Worm (Caenorhabditis elegans) whole organism, midembryonic: ENCODE data around the gene mks-2.
A peak's percentile ranks its signal among the peaks of the same experiment; 100 is the strongest.

Experiments used
- T22C8.4 ChIP-seq: fragments of 200-800 bp; sonication (Bioruptor generic); IDR thresholded peaks from 2 replicates; pipeline ENCODE4 v1.3.6; 2022; ENCODE audit warnings: missing genetic modification characterization, missing compliant biosample characterization
- cog-1 ChIP-seq: sonication (generic microtip); optimal IDR thresholded peaks from 2 replicates; lab custom pipeline; 2016; ENCODE audit warnings: missing genetic modification characterization, missing compliant biosample characterization
- flt-1 ChIP-seq: fragments of 200-800 bp; sonication (Bioruptor generic); IDR thresholded peaks from 2 replicates; pipeline ENCODE4 v1.3.6; 2022; ENCODE audit warnings: missing genetic modification characterization, missing compliant biosample characterization
- klf-2 ChIP-seq: fragments of 200-800 bp; sonication (Bioruptor generic); conservative IDR thresholded peaks from 2 replicates; pipeline ENCODE4 v1.3.6; 2022; ENCODE audit warnings: missing genetic modification reagents, missing genetic modification characterization, missing compliant biosample characterization
- med-1 ChIP-seq: sonication (generic microtip); optimal IDR thresholded peaks from 2 replicates; lab custom pipeline; 2017; ENCODE audit warnings: missing genetic modification characterization, mild to moderate bottlenecking, missing compliant biosample characterization, antibody characterized with exemption, missing genetic modification reagents; ENCODE audit not compliant: insufficient read depth
- ref-1 ChIP-seq: fragments of 200-800 bp; sonication (Bioruptor generic); conservative IDR thresholded peaks from 2 replicates; pipeline ENCODE4 v1.3.6; 2022; ENCODE audit warnings: missing genetic modification reagents, missing genetic modification characterization, missing compliant biosample characterization
- tab-1 ChIP-seq: fragments of 200-800 bp; sonication (Bioruptor generic); IDR thresholded peaks from 2 replicates; pipeline ENCODE4 v1.3.6; 2022; ENCODE audit warnings: missing genetic modification characterization, missing compliant biosample characterization
- ztf-23 ChIP-seq: fragments of 200-800 bp; sonication (Bioruptor generic); IDR thresholded peaks from 2 replicates; pipeline ENCODE4 v1.3.6; 2022; ENCODE audit warnings: missing genetic modification reagents, missing genetic modification characterization, missing compliant biosample characterization
- ztf-29 ChIP-seq: fragments of 200-800 bp; sonication (Bioruptor generic); IDR thresholded peaks from 2 replicates; pipeline ENCODE4 v1.3.6; 2022; ENCODE audit warnings: missing genetic modification reagents, missing genetic modification characterization, missing compliant biosample characterization

Gene mks-2

DNA sequence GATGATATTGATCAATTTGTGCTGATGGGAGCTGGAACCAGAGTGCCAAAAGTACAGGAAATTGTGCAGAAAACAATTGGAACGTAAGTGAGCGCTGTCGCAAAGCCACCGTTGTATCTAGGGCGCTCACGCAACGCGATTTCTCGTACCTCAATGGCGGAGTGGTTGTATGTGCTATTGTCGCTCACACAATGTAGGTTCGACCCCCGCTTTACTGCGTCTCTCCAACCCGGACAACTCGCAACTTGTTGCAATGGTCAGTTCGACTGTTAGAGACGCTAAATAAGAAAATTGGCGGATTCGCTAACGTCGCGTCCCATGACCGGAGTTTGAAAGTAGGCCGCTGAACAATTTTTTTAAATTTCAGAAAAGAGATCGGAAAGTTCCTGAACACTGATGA, 29.3 kb upstream of the mks-2 start:
- TF ChIP-seq ztf-29 (GFP tag; lab: Robert Waterston, UW) (peak; percentile 66), flt-1 (GFP tag; lab: Robert Waterston, UW) (peak; percentile 92), cog-1 (peak; percentile 43), med-1 (GFP tag; lab: Kevin White, UChicago) (peak; percentile 20), T22C8.4 (GFP tag; lab: Robert Waterston, UW) (no peak; the same call in 1 of the 2 replicates), ztf-23 (GFP tag; lab: Robert Waterston, UW) (peak; percentile 90), klf-2 (GFP tag; lab: Robert Waterston, UW) (peak; percentile 71), tab-1 (GFP tag; lab: Robert Waterston, UW) (peak; percentile 91), ref-1 (GFP tag; lab: Robert Waterston, UW) (peak; percentile 83)

DNA sequence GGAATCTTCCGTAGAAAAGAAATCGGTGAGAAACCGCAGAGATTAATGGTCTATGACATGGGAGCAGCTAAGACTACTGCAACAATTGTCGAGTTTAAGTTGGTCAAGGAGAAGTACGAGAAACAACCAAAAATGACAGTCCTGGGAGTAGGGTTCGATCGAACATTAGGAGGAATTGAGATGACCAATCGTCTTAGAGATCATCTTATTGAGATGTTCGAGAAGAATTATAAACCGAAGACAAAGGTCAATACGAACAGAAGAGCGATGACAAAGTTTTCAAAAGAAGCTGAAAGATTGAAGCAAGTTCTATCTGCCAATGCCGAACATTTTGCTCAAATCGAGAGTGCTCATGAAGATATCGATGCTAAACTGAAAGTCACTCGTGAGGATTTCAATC, 28.8 kb upstream of the mks-2 start:
- TF ChIP-seq med-1 (GFP tag; lab: Kevin White, UChicago), result no peak
- no peak for TF ChIP-seq ztf-29 (GFP tag; lab: Robert Waterston, UW)
- no peak for TF ChIP-seq klf-2 (GFP tag; lab: Robert Waterston, UW)
- TF ChIP-seq tab-1 (GFP tag; lab: Robert Waterston, UW), result no peak
- TF ChIP-seq cog-1, result no peak
- no peak for TF ChIP-seq ztf-23 (GFP tag; lab: Robert Waterston, UW)
- TF ChIP-seq flt-1 (GFP tag; lab: Robert Waterston, UW), result no peak
- TF ChIP-seq T22C8.4 (GFP tag; lab: Robert Waterston, UW), result no peak
- no peak for TF ChIP-seq ref-1 (GFP tag; lab: Robert Waterston, UW)

DNA sequence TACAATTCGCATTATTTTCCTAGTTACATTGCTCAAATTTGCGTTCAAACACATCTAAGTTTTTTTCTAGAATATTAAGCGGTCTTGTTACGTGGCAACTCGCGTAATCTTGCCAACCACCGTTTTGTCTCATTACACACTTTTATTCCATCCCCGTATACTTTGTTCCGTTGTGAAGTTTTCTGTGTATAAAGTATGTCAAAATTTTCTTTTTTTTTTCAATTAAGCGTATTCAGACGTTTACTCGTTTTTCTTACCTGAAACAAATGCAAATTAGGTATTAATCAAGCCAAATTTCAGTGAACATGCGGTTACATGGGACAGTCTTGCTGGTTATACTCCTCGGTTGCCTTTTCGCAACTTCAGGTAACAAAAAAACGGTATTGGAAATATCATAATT, 27.8 kb upstream of the mks-2 start, which contains the start of gene T24H7.2:
Gene T24H7.2, plus strand, starts transcription at position 301 of the 400 bp plus-strand sequence.
- TF ChIP-seq ztf-23 (GFP tag; lab: Robert Waterston, UW) (no peak), ref-1 (GFP tag; lab: Robert Waterston, UW) (no peak), klf-2 (GFP tag; lab: Robert Waterston, UW) (no peak), flt-1 (GFP tag; lab: Robert Waterston, UW) (no peak), med-1 (GFP tag; lab: Kevin White, UChicago) (no peak), tab-1 (GFP tag; lab: Robert Waterston, UW) (no peak), T22C8.4 (GFP tag; lab: Robert Waterston, UW) (no peak), cog-1 (no peak), ztf-29 (GFP tag; lab: Robert Waterston, UW) (no peak)

DNA sequence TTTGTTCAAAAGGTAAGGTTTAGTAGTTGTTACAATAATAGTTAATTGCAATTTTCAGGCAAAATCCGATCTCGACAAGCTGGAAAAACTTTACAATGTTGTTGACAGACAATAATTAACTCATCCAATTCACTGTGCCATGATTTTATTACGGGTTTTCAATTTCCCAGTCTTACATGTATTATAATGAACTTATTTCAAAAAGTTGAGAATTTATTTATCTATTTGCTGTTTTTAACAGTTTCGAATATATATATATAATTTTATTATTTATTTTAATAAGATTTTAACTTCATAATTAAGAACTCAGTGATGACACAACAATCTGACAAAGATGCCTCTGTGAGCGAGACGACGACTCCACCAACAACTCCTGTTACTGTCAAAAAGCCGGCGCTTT, 26.8 kb upstream of the mks-2 start, which contains the start of gene lelo-1:
Gene lelo-1, plus strand, starts transcription at position 301 of the 400 bp plus-strand sequence.
- TF ChIP-seq tab-1 (GFP tag; lab: Robert Waterston, UW) (no peak), flt-1 (GFP tag; lab: Robert Waterston, UW) (no peak), med-1 (GFP tag; lab: Kevin White, UChicago) (no peak), ztf-29 (GFP tag; lab: Robert Waterston, UW) (no peak), T22C8.4 (GFP tag; lab: Robert Waterston, UW) (no peak), cog-1 (no peak), ztf-23 (GFP tag; lab: Robert Waterston, UW) (no peak), ref-1 (GFP tag; lab: Robert Waterston, UW) (no peak), klf-2 (GFP tag; lab: Robert Waterston, UW) (no peak)

DNA sequence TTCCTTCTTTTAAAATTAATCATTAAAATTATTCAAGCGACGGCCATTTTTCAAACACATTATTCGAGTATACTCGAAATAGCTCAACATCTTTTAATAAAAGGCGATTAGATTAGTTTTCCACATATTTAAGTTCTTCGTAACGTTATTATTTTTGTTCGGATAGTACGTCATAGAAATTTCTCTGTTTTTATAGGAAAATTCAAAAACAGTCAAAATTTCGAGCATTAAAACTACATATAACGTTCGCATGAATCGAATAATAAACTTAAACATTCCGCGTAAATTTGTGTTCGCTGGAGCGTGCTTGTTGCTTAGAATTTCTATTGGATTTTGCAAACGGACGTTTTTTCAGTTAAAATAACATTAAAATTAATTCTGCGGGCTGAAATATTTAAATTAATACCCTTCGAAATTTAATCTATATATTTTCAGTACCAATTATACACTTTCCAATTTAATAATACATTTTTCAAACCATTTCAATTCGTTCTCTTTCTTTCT, 26.0 kb upstream of the mks-2 start, which contains the start of gene blos-4:
Gene blos-4, plus strand, starts transcription at position 51 of the 504 bp plus-strand sequence.
- TF ChIP-seq T22C8.4 (GFP tag; lab: Robert Waterston, UW), result no peak

DNA sequence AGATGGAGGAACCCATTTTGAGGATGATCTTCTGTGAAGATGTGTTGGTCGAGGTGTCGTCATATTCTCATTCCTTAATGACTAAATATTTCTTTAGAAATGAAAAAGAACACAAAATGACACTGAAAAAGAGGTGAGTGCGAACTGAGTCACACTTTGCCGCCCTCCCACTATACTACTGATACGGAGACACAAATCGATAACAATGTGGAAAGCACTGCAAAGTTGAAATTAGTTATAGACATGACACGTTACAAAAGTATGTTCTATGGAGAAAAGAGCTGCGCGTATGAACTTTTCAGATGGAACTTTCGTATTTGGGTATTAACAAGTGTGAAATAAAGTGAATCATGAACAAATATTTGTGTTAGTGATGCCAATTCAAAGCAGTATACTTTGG, 24.9 kb upstream of the mks-2 start, which contains the start of gene tat-4:
Gene tat-4, minus strand, starts transcription at position 117 of the 400 bp plus-strand sequence.
- TF ChIP-seq ztf-29 (GFP tag; lab: Robert Waterston, UW) (no peak), flt-1 (GFP tag; lab: Robert Waterston, UW) (no peak)

DNA sequence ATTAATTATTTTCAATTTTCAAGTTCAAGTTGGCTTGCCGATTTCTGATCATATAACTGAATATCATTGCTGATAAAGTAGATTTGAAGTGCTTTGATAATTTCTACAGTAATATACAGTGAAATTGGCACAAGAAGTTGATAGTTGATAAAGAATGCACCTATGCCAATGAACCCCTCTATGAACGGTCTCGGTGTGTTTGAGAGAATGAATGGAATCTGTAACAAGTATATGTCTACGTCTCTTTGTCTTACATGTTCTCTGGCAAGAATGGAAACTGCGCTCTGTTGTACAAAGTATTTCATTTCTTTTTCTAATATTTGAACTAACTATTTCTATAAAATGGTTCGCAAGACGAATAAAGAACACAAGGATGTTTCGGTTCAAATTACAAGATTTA, 22.5 kb upstream of the mks-2 start, which contains the start of gene T24H7.8:
Gene T24H7.8, plus strand, starts transcription at position 301 of the 400 bp plus-strand sequence.
- TF ChIP-seq flt-1 (GFP tag; lab: Robert Waterston, UW) (no peak), T22C8.4 (GFP tag; lab: Robert Waterston, UW) (no peak), cog-1 (no peak), ztf-23 (GFP tag; lab: Robert Waterston, UW) (no peak), klf-2 (GFP tag; lab: Robert Waterston, UW) (no peak), ref-1 (GFP tag; lab: Robert Waterston, UW) (no peak), tab-1 (GFP tag; lab: Robert Waterston, UW) (no peak), ztf-29 (GFP tag; lab: Robert Waterston, UW) (no peak), med-1 (GFP tag; lab: Kevin White, UChicago) (no peak)

DNA sequence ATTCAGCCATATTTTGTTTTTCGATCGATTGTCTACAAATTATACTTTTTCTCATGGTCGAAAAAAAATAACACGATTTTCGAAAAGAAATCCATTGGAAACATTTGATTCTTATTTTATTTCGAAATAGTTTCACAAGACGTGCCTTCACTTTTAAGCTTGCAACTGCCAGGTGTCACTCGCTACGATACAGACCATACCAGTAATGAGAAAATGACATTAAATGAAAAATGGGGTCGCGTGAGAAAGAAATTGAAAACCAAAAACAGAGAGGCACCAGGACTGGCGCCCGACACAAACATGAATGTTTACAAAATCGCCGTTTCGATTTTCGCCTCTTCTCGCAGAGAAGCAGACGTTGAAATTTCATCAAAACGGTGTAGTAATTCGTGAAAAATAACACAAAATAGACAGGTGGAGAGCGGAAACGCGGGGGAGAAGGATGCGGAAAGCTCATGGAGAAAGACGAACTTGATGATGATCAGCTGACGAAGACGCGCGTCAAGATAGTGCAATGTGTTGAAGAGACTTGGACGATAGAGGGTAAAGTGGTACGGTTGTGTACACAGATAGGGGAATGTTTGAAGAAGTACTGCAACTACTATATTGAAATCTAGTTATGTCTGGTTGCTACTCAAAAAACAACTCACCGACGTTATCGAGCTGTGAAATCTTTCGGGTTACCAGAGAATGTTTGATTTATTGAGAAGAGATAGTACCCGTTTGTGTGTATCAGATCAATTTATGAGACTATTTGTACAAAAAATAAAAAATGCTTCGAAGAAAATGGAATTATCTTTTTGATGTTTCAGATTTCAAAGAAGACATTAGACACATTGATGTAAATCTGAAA, 17.1 kb upstream of the mks-2 start:
- no peak for TF ChIP-seq ztf-23 (GFP tag; lab: Robert Waterston, UW)
- TF ChIP-seq med-1 (GFP tag; lab: Kevin White, UChicago), result no peak
- TF ChIP-seq tab-1 (GFP tag; lab: Robert Waterston, UW), result no peak
- no peak for TF ChIP-seq cog-1
- TF ChIP-seq flt-1 (GFP tag; lab: Robert Waterston, UW), result no peak
- no peak for TF ChIP-seq ztf-29 (GFP tag; lab: Robert Waterston, UW)
- TF ChIP-seq T22C8.4 (GFP tag; lab: Robert Waterston, UW), result no peak
- no peak for TF ChIP-seq ref-1 (GFP tag; lab: Robert Waterston, UW)
